Worm (Caenorhabditis elegans): Measurements from ENCODE around the gene T16G12.6.

Gene T16G12.6

DNA sequence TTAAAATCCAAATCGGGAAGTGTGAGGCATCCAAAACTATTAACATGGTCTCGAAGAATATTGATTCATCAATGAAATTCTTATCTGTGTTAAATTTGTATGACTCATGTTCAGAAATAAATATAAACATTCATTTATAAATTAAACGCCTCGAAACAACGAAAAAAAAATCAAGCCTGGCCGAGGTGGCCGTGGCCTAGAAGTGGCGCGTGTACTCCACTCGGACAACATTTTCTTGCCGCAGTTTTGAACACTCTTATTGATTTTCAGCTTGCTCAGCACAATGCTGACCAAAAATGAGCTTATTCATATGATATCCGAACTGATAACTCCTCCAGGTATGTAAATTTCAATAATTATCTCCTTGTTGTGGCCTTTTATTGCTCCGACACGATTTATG, 5.2 kb upstream of the T16G12.6 start, which contains the start of gene ekl-6 (continued):
- TF ChIP-seq mec-3 (tag; optimal IDR thresholded peaks at IDR 0.05; ENCODE audit: borderline replicate concordance): peak; percentile 35
- TF ChIP-seq unc-86 (tag; optimal IDR thresholded peaks at IDR 0.05): peak; percentile 14
- no peak for TF ChIP-seq dmd-4 (tag; optimal IDR thresholded peaks at IDR 0.05; ENCODE audit: borderline replicate concordance)
- TF ChIP-seq rnt-1 (tag; optimal IDR thresholded peaks at IDR 0.05): peak; percentile 15
- no peak for TF ChIP-seq pat-9 (tag; optimal IDR thresholded peaks at IDR 0.05)
- no peak for TF ChIP-seq gmeb-2 (tag; optimal IDR thresholded peaks at IDR 0.05)
- TF ChIP-seq nhr-232 (tag; optimal IDR thresholded peaks at IDR 0.05): no peak
- TF ChIP-seq sox-2 (GFP tag; IDR thresholded peaks at IDR 0.05): no peak
- peak; percentile 85 for TF ChIP-seq ceh-31 (tag; optimal IDR thresholded peaks at IDR 0.05)
- TF ChIP-seq pax-1 (tag; optimal IDR thresholded peaks at IDR 0.05): no peak
- TF ChIP-seq ama-1 (optimal IDR thresholded peaks at IDR 0.05): no peak
- peak; percentile 86 for TF ChIP-seq tbx-2 (tag; optimal IDR thresholded peaks at IDR 0.05)
- no peak for TF ChIP-seq nfya-1 (tag; optimal IDR thresholded peaks at IDR 0.05)
- TF ChIP-seq ceh-14 (tag; optimal IDR thresholded peaks at IDR 0.05): peak; percentile 21
- TF ChIP-seq pqm-1 (tag; optimal IDR thresholded peaks at IDR 0.05): no peak
- no peak for TF ChIP-seq syd-9 (tag; optimal IDR thresholded peaks at IDR 0.05)
- no peak for TF ChIP-seq pha-2 (tag; optimal IDR thresholded peaks at IDR 0.05)
- peak; percentile 40 for TF ChIP-seq F13H6.1 (tag; optimal IDR thresholded peaks at IDR 0.05)
- peak; percentile 16 for TF ChIP-seq sdc-2 (tag; optimal IDR thresholded peaks at IDR 0.05)
- TF ChIP-seq lim-6 (tag; optimal IDR thresholded peaks at IDR 0.05): no peak
- TF ChIP-seq ceh-18 (tag; optimal IDR thresholded peaks at IDR 0.05): no peak
- TF ChIP-seq odd-2 (tag; optimal IDR thresholded peaks at IDR 0.05): no peak
- no peak for TF ChIP-seq fkh-6 (tag; optimal IDR thresholded peaks at IDR 0.05)
- no peak for TF ChIP-seq madf-2 (tag; optimal IDR thresholded peaks at IDR 0.05)
- peak; percentile 42 for TF ChIP-seq ceh-48 (tag; optimal IDR thresholded peaks at IDR 0.05)
- TF ChIP-seq pha-4 (tag; optimal IDR thresholded peaks at IDR 0.05): no peak
- no peak for TF ChIP-seq Y22D7AL.16 (tag; optimal IDR thresholded peaks at IDR 0.05)
- TF ChIP-seq ceh-45 (GFP tag; IDR thresholded peaks at IDR 0.05): no peak
- no peak for TF ChIP-seq elt-4 (tag; optimal IDR thresholded peaks at IDR 0.05)
- TF ChIP-seq hlh-6 (tag; optimal IDR thresholded peaks at IDR 0.05): no peak
- TF ChIP-seq zip-5 (tag; optimal IDR thresholded peaks at IDR 0.05): peak; percentile 79

- TF ChIP-seq ceh-34 (tag; optimal IDR thresholded peaks at IDR 0.05) (no peak), nfya-1 (tag; optimal IDR thresholded peaks at IDR 0.05) (peak; percentile 87), odd-2 (tag; optimal IDR thresholded peaks at IDR 0.05) (no peak)
These were observed 6.7 kb downstream of the T16G12.6 start for ce11 chrIII:10076042-10076441.

- no peak for TF ChIP-seq pha-4 (tag; optimal IDR thresholded peaks at IDR 0.05)
- no peak for TF ChIP-seq ama-1 (optimal IDR thresholded peaks at IDR 0.05)
- no peak for TF ChIP-seq dve-1 (tag; optimal IDR thresholded peaks at IDR 0.05)
- TF ChIP-seq tbx-2 (tag; optimal IDR thresholded peaks at IDR 0.05): no peak
- TF ChIP-seq hlh-6 (tag; optimal IDR thresholded peaks at IDR 0.05): no peak
- TF ChIP-seq ceh-14 (tag; optimal IDR thresholded peaks at IDR 0.05): no peak
- no peak for TF ChIP-seq C38D4.7 (GFP tag; optimal IDR thresholded peaks at IDR 0.05)
- TF ChIP-seq che-1 (tag; optimal IDR thresholded peaks at IDR 0.05): no peak
- TF ChIP-seq pqm-1 (tag; optimal IDR thresholded peaks at IDR 0.05): no peak
- TF ChIP-seq lim-6 (tag; optimal IDR thresholded peaks at IDR 0.05): no peak
- no peak for TF ChIP-seq ceh-34 (tag; optimal IDR thresholded peaks at IDR 0.05)
- TF ChIP-seq pros-1 (tag; optimal IDR thresholded peaks at IDR 0.05): no peak
- TF ChIP-seq unc-42 (tag; optimal IDR thresholded peaks at IDR 0.05): no peak
- TF ChIP-seq unc-3 (GFP tag; conservative IDR thresholded peaks at IDR 0.05): no peak
- no peak for TF ChIP-seq unc-3 (tag; optimal IDR thresholded peaks at IDR 0.05)
- no peak for TF ChIP-seq hlh-15 (tag; optimal IDR thresholded peaks at IDR 0.05)
These were observed 8.8 kb downstream of the T16G12.6 start, which contains the start of gene T16G12.9 for ce11 chrIII:10078151-10078550. T16G12.9 (minus strand) TSS chrIII:10078251.

All from whole organism, late embryonic.